Worm (Caenorhabditis elegans): ENCODE data around the gene srw-118.

The srw-118 gene

DNA sequence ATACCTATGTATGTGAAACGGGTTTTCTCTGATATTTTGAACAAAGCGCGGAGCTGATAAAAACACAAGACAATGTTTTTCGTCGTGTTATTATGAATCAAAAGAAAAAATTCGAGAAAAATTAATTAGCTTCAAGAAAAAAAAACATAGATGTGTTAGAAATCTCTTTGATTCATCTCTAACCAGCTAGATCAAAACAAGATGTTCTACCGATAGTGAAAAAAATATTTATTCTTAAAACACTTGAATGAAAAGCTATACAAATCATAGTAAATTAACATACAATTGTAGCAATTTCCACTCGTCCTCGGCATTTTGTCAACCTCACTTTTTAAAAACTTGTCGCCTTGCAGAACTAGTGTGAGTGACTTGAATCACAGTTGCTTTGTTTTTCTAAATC is 37.6 kb downstream of the srw-118 start:
- TF ChIP-seq W03F9.2 (tag; optimal IDR thresholded peaks at IDR 0.05) (no peak), dao-5 (tag; optimal IDR thresholded peaks at IDR 0.05) (no peak), him-1 (tag; optimal IDR thresholded peaks at IDR 0.05) (no peak)

- TF ChIP-seq him-1 (tag; optimal IDR thresholded peaks at IDR 0.05) (no peak), dao-5 (tag; optimal IDR thresholded peaks at IDR 0.05) (no peak), W03F9.2 (tag; optimal IDR thresholded peaks at IDR 0.05) (no peak)
Observed at ce11 chrV:2941405-2941804, 38.5 kb downstream of the srw-118 start, which contains the start of gene srw-143. Gene srw-143 (minus strand): TSS chrV:2941505.

DNA sequence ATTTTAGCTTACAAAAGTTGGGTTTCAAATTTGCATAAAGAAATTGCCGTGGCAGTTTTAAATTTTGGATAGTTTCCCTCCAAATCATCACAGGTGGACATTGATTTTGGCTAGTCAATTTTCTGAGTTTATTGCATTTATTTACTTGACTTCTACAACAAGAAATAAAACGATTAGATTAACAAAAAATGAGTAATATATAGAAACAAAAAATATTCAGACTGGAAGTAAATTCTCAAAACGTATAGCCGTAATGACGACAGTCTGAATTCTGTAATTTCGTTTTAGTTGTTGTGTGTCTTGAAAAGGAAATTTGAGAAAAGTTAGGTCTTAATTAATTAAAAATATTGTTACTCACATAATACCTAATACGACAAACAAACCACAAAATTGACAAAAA is 41.4 kb downstream of the srw-118 start, which contains the start of gene srw-141:
TSS of gene srw-141 (minus strand) at position 101 of the 400 bp plus-strand sequence.
- TF ChIP-seq him-1 (tag; optimal IDR thresholded peaks at IDR 0.05) = no peak
- no peak for TF ChIP-seq dao-5 (tag; optimal IDR thresholded peaks at IDR 0.05)
- no peak for TF ChIP-seq W03F9.2 (tag; optimal IDR thresholded peaks at IDR 0.05)

- TF ChIP-seq dao-5 (tag; optimal IDR thresholded peaks at IDR 0.05) (no peak), him-1 (tag; optimal IDR thresholded peaks at IDR 0.05) (no peak), W03F9.2 (tag; optimal IDR thresholded peaks at IDR 0.05) (no peak)
Observed at ce11 chrV:2934075-2934474, 45.8 kb downstream of the srw-118 start, which contains the start of gene srh-247. Gene srh-247 (minus strand): TSS chrV:2934175.

- TF ChIP-seq dao-5 (tag; optimal IDR thresholded peaks at IDR 0.05) = no peak
- TF ChIP-seq him-1 (tag; optimal IDR thresholded peaks at IDR 0.05) = no peak
- TF ChIP-seq W03F9.2 (tag; optimal IDR thresholded peaks at IDR 0.05) = no peak
Observed at ce11 chrV:2931252-2931651, 48.6 kb downstream of the srw-118 start, which contains the start of gene C31B8.1. Gene C31B8.1 (plus strand): TSS chrV:2931552.

- no peak for TF ChIP-seq dao-5 (tag; optimal IDR thresholded peaks at IDR 0.05)
- no peak for TF ChIP-seq him-1 (tag; optimal IDR thresholded peaks at IDR 0.05)
- no peak for TF ChIP-seq W03F9.2 (tag; optimal IDR thresholded peaks at IDR 0.05)
Observed at ce11 chrV:2929753-2930152, 50.1 kb downstream of the srw-118 start, which contains the start of gene C31B8.16. Gene C31B8.16 (plus strand): TSS chrV:2930053.

All from whole organism, L4/young adult.